Worm (Caenorhabditis elegans): ENCODE results near the gene K07C11.8.
A peak's percentile ranks its signal among the peaks of the same experiment; 100 is the strongest.

The K07C11.8 gene

DNA sequence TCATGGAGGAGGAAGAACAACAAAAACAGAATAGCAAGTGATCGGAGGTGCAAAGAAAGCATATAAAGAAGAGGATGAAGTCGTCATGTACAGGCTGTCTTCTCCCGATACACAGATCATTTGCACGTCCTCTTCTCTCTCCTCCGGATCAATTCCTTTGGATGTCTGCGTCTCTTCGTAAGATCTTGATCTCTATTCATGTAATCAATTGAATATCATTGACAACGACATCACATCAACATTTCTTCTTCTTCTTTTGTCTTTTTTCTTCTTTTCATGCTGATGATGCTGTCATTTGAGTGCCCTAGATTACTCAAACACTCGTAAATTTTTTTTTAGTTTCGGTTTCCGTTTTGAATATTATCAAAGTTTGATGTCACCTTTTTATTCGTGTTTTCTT is 20.6 kb upstream of the K07C11.8 start, which contains the start of gene rol-3 (continued):
- TF ChIP-seq efl-1 (optimal IDR thresholded peaks at IDR 0.05) (no peak), efl-1 (GFP tag; optimal IDR thresholded peaks at IDR 0.05 in 1 of 2) (peak in 1 of 2 experiments; percentile 80), blmp-1 (tag; optimal IDR thresholded peaks at IDR 0.05) (peak; percentile 42), rnt-1 (tag; optimal IDR thresholded peaks at IDR 0.05) (no peak), lin-39 (tag; optimal IDR thresholded peaks at IDR 0.05) (no peak), ceh-63 (GFP tag; optimal IDR thresholded peaks at IDR 0.05) (no peak), ztf-4 (tag; optimal IDR thresholded peaks at IDR 0.05) (no peak), snu-23 (GFP tag; optimal IDR thresholded peaks at IDR 0.05) (peak; percentile 44), nhr-12 (tag; optimal IDR thresholded peaks at IDR 0.05) (no peak), elt-2 (tag; optimal IDR thresholded peaks at IDR 0.05) (no peak), sup-37 (GFP tag; optimal IDR thresholded peaks at IDR 0.05) (no peak), efl-3 (GFP tag; optimal IDR thresholded peaks at IDR 0.05) (no peak), zag-1 (tag; optimal IDR thresholded peaks at IDR 0.05) (no peak), nhr-19 (GFP tag; conservative IDR thresholded peaks at IDR 0.05) (no peak), lin-13 (GFP tag; optimal IDR thresholded peaks at IDR 0.05) (no peak), lin-14 (GFP tag; optimal IDR thresholded peaks at IDR 0.05) (no peak), lin-15B (tag; optimal IDR thresholded peaks at IDR 0.05) (no peak), nhr-85 (tag) (peak; percentile 63), mep-1 (tag; optimal IDR thresholded peaks at IDR 0.05) (peak; percentile 9), grh-1 (GFP tag; IDR thresholded peaks at IDR 0.05) (no peak), nhr-71 (tag; optimal IDR thresholded peaks at IDR 0.05) (peak; percentile 18), aha-1 (tag; optimal IDR thresholded peaks at IDR 0.05) (no peak), ceh-82 (tag; optimal IDR thresholded peaks at IDR 0.05) (no peak), aly-2 (tag; optimal IDR thresholded peaks at IDR 0.05) (no peak), ztf-11 (tag; optimal IDR thresholded peaks at IDR 0.05) (no peak), unc-86 (tag; optimal IDR thresholded peaks at IDR 0.05) (no peak), vab-15 (tag; optimal IDR thresholded peaks at IDR 0.05) (no peak), F16B12.6 (tag; optimal IDR thresholded peaks at IDR 0.05) (no peak), nhr-20 (tag; optimal IDR thresholded peaks at IDR 0.05) (peak; percentile 16), hlh-17 (GFP tag; optimal IDR thresholded peaks at IDR 0.05; ENCODE audit: borderline replicate concordance) (no peak), isw-1 (GFP tag; IDR thresholded peaks at IDR 0.05) (no peak), sox-4 (tag; optimal IDR thresholded peaks at IDR 0.05) (no peak), mab-9 (GFP tag; IDR thresholded peaks at IDR 0.05) (no peak), dsc-1 (tag; optimal IDR thresholded peaks at IDR 0.05) (no peak), Y116A8C.19 (tag; optimal IDR thresholded peaks at IDR 0.05; ENCODE audit: borderline replicate concordance) (no peak), lsy-2 (tag; optimal IDR thresholded peaks at IDR 0.05) (no peak)

DNA sequence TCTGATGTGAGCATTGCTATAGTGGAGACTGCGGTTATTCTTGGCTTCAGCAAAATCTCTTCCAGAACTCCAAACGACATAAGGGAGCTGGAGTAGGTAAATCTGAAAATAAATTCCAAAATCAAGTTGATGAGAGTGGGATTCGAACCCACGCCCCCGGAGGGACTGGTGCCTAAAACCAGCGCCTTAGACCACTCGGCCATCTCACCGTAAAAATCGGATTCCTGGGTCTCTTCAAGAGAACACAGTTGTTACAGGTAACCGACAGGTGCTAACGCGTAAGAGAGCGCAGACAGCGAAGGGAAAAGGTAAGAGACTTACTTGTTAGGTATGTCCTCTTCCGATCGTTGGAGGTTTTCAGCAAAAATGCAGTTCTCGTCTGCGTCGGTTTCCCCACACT is 17.6 kb upstream of the K07C11.8 start:
- TF ChIP-seq dpl-1 (GFP tag; optimal IDR thresholded peaks at IDR 0.05) = peak in 2 of 3 experiments; percentile 24 to 40
- TF ChIP-seq nhr-71 (tag; optimal IDR thresholded peaks at IDR 0.05) = peak; percentile 49
- no peak for TF ChIP-seq elt-2 (tag; optimal IDR thresholded peaks at IDR 0.05)
- no peak for TF ChIP-seq lir-3 (tag; optimal IDR thresholded peaks at IDR 0.05; ENCODE audit: poor library complexity)
- peak; percentile 20 for TF ChIP-seq swsn-7 (tag; optimal IDR thresholded peaks at IDR 0.05)
- no peak for TF ChIP-seq mef-2 (tag; optimal IDR thresholded peaks at IDR 0.05)
- TF ChIP-seq nhr-85 (tag) = peak; percentile 69
- no peak for TF ChIP-seq sptf-1 (tag; optimal IDR thresholded peaks at IDR 0.05)
- peak; percentile 48 for TF ChIP-seq nhr-20 (tag; optimal IDR thresholded peaks at IDR 0.05)
- TF ChIP-seq hlh-4 (tag; optimal IDR thresholded peaks at IDR 0.05) = no peak
- TF ChIP-seq ceh-90 (tag; optimal IDR thresholded peaks at IDR 0.05) = no peak
- TF ChIP-seq skn-1 (tag; optimal IDR thresholded peaks at IDR 0.05) = peak; percentile 47
- no peak for TF ChIP-seq unc-30 (tag; optimal IDR thresholded peaks at IDR 0.05)
- TF ChIP-seq lin-13 (GFP tag; optimal IDR thresholded peaks at IDR 0.05) = peak; percentile 21
- peak; percentile 47 for TF ChIP-seq nhr-77 (tag; optimal IDR thresholded peaks at IDR 0.05)
- TF ChIP-seq mep-1 (tag; optimal IDR thresholded peaks at IDR 0.05) = peak; percentile 60
- TF ChIP-seq lsy-2 (tag; optimal IDR thresholded peaks at IDR 0.05) = peak in 1 of 2 experiments; percentile 52
- peak; percentile 24 for TF ChIP-seq nhr-47 (tag; optimal IDR thresholded peaks at IDR 0.05)
- TF ChIP-seq ceh-82 (tag; optimal IDR thresholded peaks at IDR 0.05) = peak in 1 of 3 experiments; percentile 23
- peak; percentile 29 to 32 for TF ChIP-seq efl-1 (optimal IDR thresholded peaks at IDR 0.05)
- peak; percentile 19 to 71 for TF ChIP-seq efl-1 (GFP tag; optimal IDR thresholded peaks at IDR 0.05 in 1 of 2)
- TF ChIP-seq blmp-1 (tag; optimal IDR thresholded peaks at IDR 0.05) = peak; percentile 38
- peak; percentile 16 to 77 for TF ChIP-seq lin-35 (GFP tag; optimal IDR thresholded peaks at IDR 0.05)
- peak; percentile 44 for TF ChIP-seq nhr-90 (tag; optimal IDR thresholded peaks at IDR 0.05; ENCODE audit: poor library complexity)
- TF ChIP-seq elt-3 (tag; optimal IDR thresholded peaks at IDR 0.05) = peak in 3 of 6 experiments; percentile 0 to 42 (median 20)
- TF ChIP-seq C16A3.4 (tag; optimal IDR thresholded peaks at IDR 0.05) = peak; percentile 46
- TF ChIP-seq snu-23 (GFP tag; optimal IDR thresholded peaks at IDR 0.05) = peak; percentile 63
- TF ChIP-seq ceh-88 (GFP tag; IDR thresholded peaks at IDR 0.05) = no peak
